Fruit fly (Drosophila melanogaster): ENCODE data around the gene Tl.

Tl gene

DNA sequence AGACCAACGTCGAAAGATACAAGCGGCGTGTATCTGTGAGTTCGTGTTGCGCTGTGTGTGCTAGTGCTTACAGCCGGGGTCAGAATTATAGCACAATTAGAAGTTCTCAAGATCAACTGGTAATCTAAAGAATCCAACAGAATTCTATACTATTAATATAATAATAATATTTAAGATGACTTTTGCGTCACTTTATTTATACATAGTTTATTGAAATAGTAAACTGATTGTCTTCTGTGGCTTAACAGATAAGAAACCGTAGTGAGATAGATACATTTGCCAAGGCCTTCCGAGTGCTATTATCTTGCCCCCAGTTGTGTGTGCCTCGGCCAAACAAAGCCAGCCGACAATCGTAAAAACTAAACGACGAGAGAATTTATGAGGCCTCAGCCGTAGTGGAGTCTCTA lies 87.4 kb downstream of the Tl start (continued):
- TF ChIP-seq Optix (GFP tag; IDR thresholded peaks at IDR 0.05) (peak; percentile 54; the same call in 1 of the 3 replicates), CG16779 (GFP tag; IDR thresholded peaks at IDR 0.05) (no peak), az2 (GFP tag; optimal IDR thresholded peaks at IDR 0.05) (peak; percentile 65), esg (GFP tag; conservative IDR thresholded peaks at IDR 0.05) (peak; percentile 34; the same call in 1 of the 2 replicates), Bdp1 (GFP tag; optimal IDR thresholded peaks at IDR 0.05) (no peak), pzg (GFP tag; optimal IDR thresholded peaks at IDR 0.05) (no peak), CG13894 (tag; optimal IDR thresholded peaks at IDR 0.05) (no peak), NfI (GFP tag; optimal IDR thresholded peaks at IDR 0.05) (peak; percentile 41), CG10366 (GFP tag; IDR thresholded peaks at IDR 0.05) (peak; percentile 38; the same call in 1 of the 2 replicates), CG8944 (GFP tag; optimal IDR thresholded peaks at IDR 0.05) (no peak), psq (GFP tag; optimal IDR thresholded peaks at IDR 0.05) (no peak), zf30C (GFP tag; optimal IDR thresholded peaks at IDR 0.05) (no peak), hkb (optimal IDR thresholded peaks at IDR 0.05) (no peak), hkb (GFP tag; IDR thresholded peaks at IDR 0.05) (no peak; the same call in none of the 2 replicates), CG14667 (GFP tag; IDR thresholded peaks at IDR 0.05) (peak; percentile 55), lbe (GFP tag; optimal IDR thresholded peaks at IDR 0.05) (no peak), pros (GFP tag; optimal IDR thresholded peaks at IDR 0.05) (peak; percentile 24), crc (GFP tag; optimal IDR thresholded peaks at IDR 0.05) (no peak), Hr39 (optimal IDR thresholded peaks at IDR 0.05) (no peak), bigmax (GFP tag; optimal IDR thresholded peaks at IDR 0.05) (no peak), CG6175 (GFP tag; IDR thresholded peaks at IDR 0.05) (no peak), tgo (GFP tag; IDR thresholded peaks at IDR 0.05) (peak; percentile 53), CG4360 (GFP tag; IDR thresholded peaks at IDR 0.05) (no peak), gsb (GFP tag; IDR thresholded peaks at IDR 0.05) (0 out of 2 replicates have a peak, but pooled peaks have one; percentile 20), al (GFP tag; IDR thresholded peaks at IDR 0.05) (no peak; the same call in 1 of the 2 replicates), CG16815 (GFP tag; optimal IDR thresholded peaks at IDR 0.05) (peak; percentile 63), CG4707 (GFP tag; optimal IDR thresholded peaks at IDR 0.05) (peak; percentile 42), odd (GFP tag; optimal IDR thresholded peaks at IDR 0.05) (peak; percentile 41), emc (GFP tag; optimal IDR thresholded peaks at IDR 0.05) (no peak), Sry-δ (GFP tag; optimal IDR thresholded peaks at IDR 0.05) (no peak), CoRest (tag; optimal IDR thresholded peaks at IDR 0.05) (peak; percentile 78), slp2 (GFP tag; optimal IDR thresholded peaks at IDR 0.05) (no peak), Spps (tag; optimal IDR thresholded peaks at IDR 0.05) (peak; percentile 63), dati (GFP tag; IDR thresholded peaks at IDR 0.05) (no peak), ewg (GFP tag; optimal IDR thresholded peaks at IDR 0.05) (peak; percentile 47), CG17186 (GFP tag; optimal IDR thresholded peaks at IDR 0.05) (peak; percentile 17), ato (GFP tag; IDR thresholded peaks at IDR 0.05; ENCODE audit: partially characterized antibody) (no peak), row (GFP tag; IDR thresholded peaks at IDR 0.05) (peak; percentile 86), salm (tag; optimal IDR thresholded peaks at IDR 0.05) (peak; percentile 43), CG1024 (GFP tag; IDR thresholded peaks at IDR 0.05) (0 out of 2 replicates have a peak, but pooled peaks have one; percentile 22), CG14050 (GFP tag; IDR thresholded peaks at IDR 0.05) (no peak), CG7745 (tag; optimal IDR thresholded peaks at IDR 0.05) (peak; percentile 60), nom (GFP tag; optimal IDR thresholded peaks at IDR 0.05) (peak; percentile 72), wdn (GFP tag; IDR thresholded peaks at IDR 0.05) (no peak; the same call in 1 of the 2 replicates), NC2α (GFP tag; optimal IDR thresholded peaks at IDR 0.05) (no peak), her (GFP tag; optimal IDR thresholded peaks at IDR 0.05) (no peak), CG3407 (GFP tag; optimal IDR thresholded peaks at IDR 0.05) (peak; percentile 59), HLH54F (GFP tag; optimal IDR thresholded peaks at IDR 0.05) (no peak), fu2 (GFP tag; optimal IDR thresholded peaks at IDR 0.05) (no peak), shn (GFP tag; optimal IDR thresholded peaks at IDR 0.05) (no peak), Dip2 (GFP tag; IDR thresholded peaks at IDR 0.05) (no peak), CG17385 (GFP tag; optimal IDR thresholded peaks at IDR 0.05) (peak; percentile 49), ci (GFP tag; IDR thresholded peaks at IDR 0.05) (0 out of 3 replicates have a peak, but pooled peaks have one; percentile 53)
